Worm (Caenorhabditis elegans) whole organism, late embryonic: ENCODE results near the gene D2023.1.

ENCODE experiments used
- C08G9.2 ChIP-seq: sonication (generic microtip); optimal IDR thresholded peaks from 2 replicates; lab custom pipeline; 2016; ENCODE audit warnings: mild to moderate bottlenecking, missing genetic modification characterization, moderate library complexity, missing compliant biosample characterization
- T23F11.4 ChIP-seq: fragments of 200-800 bp; sonication (Bioruptor generic); optimal IDR thresholded peaks from 2 replicates; lab custom pipeline; 2018; ENCODE audit warnings: mild to moderate bottlenecking, missing genetic modification characterization, missing compliant biosample characterization
- Y22D7AL.16 ChIP-seq: sonication (generic microtip); optimal IDR thresholded peaks from 2 replicates; lab custom pipeline; 2016; ENCODE audit warnings: missing genetic modification characterization, missing compliant biosample characterization
- ceh-24 ChIP-seq: sonication (generic microtip); optimal IDR thresholded peaks from 2 replicates; lab custom pipeline; 2016; ENCODE audit warnings: mild to moderate bottlenecking, missing genetic modification characterization, missing compliant biosample characterization
- ceh-48 ChIP-seq: sonication (generic microtip); optimal IDR thresholded peaks from 2 replicates; lab custom pipeline; 2016; ENCODE audit warnings: missing genetic modification characterization, inconsistent platforms, missing compliant biosample characterization
- ceh-6 ChIP-seq: fragments of 200-800 bp; sonication (Bioruptor generic); optimal IDR thresholded peaks from 2 replicates; lab custom pipeline; 2018; ENCODE audit warnings: mild to moderate bottlenecking, missing genetic modification characterization, missing compliant biosample characterization
- ceh-9 ChIP-seq: sonication (generic microtip); optimal IDR thresholded peaks from 2 replicates; lab custom pipeline; 2016; ENCODE audit warnings: mild to moderate bottlenecking, missing genetic modification characterization, inconsistent platforms, missing compliant biosample characterization
- che-1 ChIP-seq: sonication (generic microtip); optimal IDR thresholded peaks from 2 replicates; lab custom pipeline; 2016; ENCODE audit warnings: mild to moderate bottlenecking, missing genetic modification characterization, missing compliant biosample characterization
- dve-1 ChIP-seq: sonication (generic microtip); optimal IDR thresholded peaks from 2 replicates; lab custom pipeline; 2017; ENCODE audit warnings: antibody characterized with exemption, mild to moderate bottlenecking, missing genetic modification characterization, missing compliant biosample characterization
- elt-2 ChIP-seq: sonication (generic microtip); optimal IDR thresholded peaks from 2 replicates; lab custom pipeline; 2016; ENCODE audit warnings: missing genetic modification reagents, missing genetic modification characterization, missing compliant biosample characterization
- elt-4 ChIP-seq: sonication (generic microtip); optimal IDR thresholded peaks from 2 replicates; lab custom pipeline; 2016; ENCODE audit warnings: missing genetic modification characterization, missing compliant biosample characterization
- fax-1 ChIP-seq: sonication (generic microtip); optimal IDR thresholded peaks from 2 replicates; lab custom pipeline; 2016; ENCODE audit warnings: missing genotype, missing genetic modification characterization, missing compliant biosample characterization
- fkh-10 ChIP-seq: fragments of 150-350 bp; optimal IDR thresholded peaks from 2 replicates; lab custom pipeline; 2014; ENCODE audit warnings: missing biosample characterization, missing genetic modification reagents, missing genetic modification characterization
- fkh-6 ChIP-seq: sonication (generic microtip); optimal IDR thresholded peaks from 2 replicates; lab custom pipeline; 2016; ENCODE audit warnings: missing genetic modification characterization, missing compliant biosample characterization
- hlh-13 ChIP-seq: fragments of 200-800 bp; sonication (Bioruptor generic); optimal IDR thresholded peaks from 2 replicates; lab custom pipeline; 2018; ENCODE audit warnings: mild to moderate bottlenecking, missing genetic modification characterization, missing compliant biosample characterization
- hlh-8 ChIP-seq: sonication (generic microtip); optimal IDR thresholded peaks from 2 replicates; lab custom pipeline; 2016; ENCODE audit warnings: missing genotype, missing genetic modification characterization, missing compliant biosample characterization
- nfya-1 ChIP-seq: sonication (generic microtip); optimal IDR thresholded peaks from 2 replicates; lab custom pipeline; 2017; ENCODE audit warnings: missing genetic modification characterization, mild to moderate bottlenecking, missing compliant biosample characterization, antibody characterized with exemption, moderate library complexity
- npax-4 ChIP-seq: sonication (generic microtip); optimal IDR thresholded peaks from 2 replicates; lab custom pipeline; 2016; ENCODE audit warnings: missing genetic modification characterization, missing compliant biosample characterization
- pag-3 ChIP-seq: sonication (generic microtip); optimal IDR thresholded peaks from 2 replicates; lab custom pipeline; 2016; ENCODE audit warnings: missing compliant biosample characterization, missing genetic modification characterization, borderline replicate concordance
- pha-2 ChIP-seq: sonication (generic microtip); optimal IDR thresholded peaks from 2 replicates; lab custom pipeline; 2017; ENCODE audit warnings: mild to moderate bottlenecking, missing genetic modification characterization, missing compliant biosample characterization
- pha-4 ChIP-seq: fragments of 150-350 bp; optimal IDR thresholded peaks from 2 replicates; lab custom pipeline; 2018; ENCODE audit warnings: missing biosample characterization, missing genetic modification reagents, missing genetic modification characterization
- pros-1 ChIP-seq: fragments of 150-350 bp; optimal IDR thresholded peaks from 2 replicates; lab custom pipeline; 2014; ENCODE audit warnings: missing biosample characterization, missing genetic modification reagents, missing genetic modification characterization
- sdc-2 ChIP-seq: sonication (generic microtip); optimal IDR thresholded peaks from 2 replicates; lab custom pipeline; 2016; ENCODE audit warnings: missing genotype, missing genetic modification characterization, missing compliant biosample characterization
- syd-9 ChIP-seq: sonication (generic microtip); optimal IDR thresholded peaks from 2 replicates; lab custom pipeline; 2016; ENCODE audit warnings: mild to moderate bottlenecking, missing genetic modification characterization, moderate library complexity, missing compliant biosample characterization
- tbx-2 ChIP-seq: sonication (generic microtip); optimal IDR thresholded peaks from 2 replicates; lab custom pipeline; 2016; ENCODE audit warnings: missing genetic modification characterization, missing compliant biosample characterization
- unc-3 ChIP-seq, 2 experiments: fragments of 200-800 bp in 1 of 2; sonication (Bioruptor generic) in 1 of 2; sonication (generic microtip) in 1 of 2; conservative IDR thresholded peaks in 1 of 2; optimal IDR thresholded peaks in 1 of 2; 2 replicates each; pipeline versions ENCODE4 v1.3.6 to Lab custom; 2016 to 2022; ENCODE audit warnings: missing compliant biosample characterization in 2 of 2, missing genetic modification characterization in 2 of 2, missing genetic modification reagents in 1 of 2
- unc-42 ChIP-seq: sonication (generic microtip); optimal IDR thresholded peaks from 2 replicates; lab custom pipeline; 2016; ENCODE audit warnings: missing genotype, missing genetic modification characterization, missing compliant biosample characterization
- unc-55 ChIP-seq: sonication (generic microtip); optimal IDR thresholded peaks from 2 replicates; lab custom pipeline; 2017; ENCODE audit warnings: missing biosample characterization, missing genetic modification reagents, missing genetic modification characterization

D2023.1 gene

ce11 chrV:11817263-11817726 is 27.9 kb downstream of the D2023.1 start:
- TF ChIP-seq unc-3 (GFP tag; conservative IDR thresholded peaks at IDR 0.05; lab: Robert Waterston, UW): no peak
- no peak for TF ChIP-seq unc-3 (tag; optimal IDR thresholded peaks at IDR 0.05; lab: Kevin White, UChicago)
- TF ChIP-seq che-1 (tag; lab: Kevin White, UChicago): no peak
- TF ChIP-seq npax-4 (tag; lab: Kevin White, UChicago): no peak
- no peak for TF ChIP-seq dve-1 (tag; lab: Kevin White, UChicago)
- TF ChIP-seq T23F11.4: no peak
- TF ChIP-seq fkh-6: no peak
- TF ChIP-seq fkh-10 (GFP tag; lab: Kevin White, UChicago): no peak
- no peak for TF ChIP-seq unc-42
- TF ChIP-seq, all 69 proteins: peak for 0

ce11 chrV:11818064-11818463 is 28.7 kb downstream of the D2023.1 start:
- no peak for TF ChIP-seq ceh-6
- TF ChIP-seq tbx-2 (tag; lab: Kevin White, UChicago): no peak
- TF ChIP-seq fax-1 (tag; lab: Kevin White, UChicago): no peak

- TF ChIP-seq sdc-2 (tag; lab: Kevin White, UChicago) (no peak), ceh-9 (tag; lab: Kevin White, UChicago) (no peak), ceh-24 (tag; lab: Kevin White, UChicago) (no peak), hlh-8 (tag; lab: Kevin White, UChicago) (no peak)
Measured at ce11 chrV:11818786-11819185, 29.4 kb downstream of the D2023.1 start.

- no peak for TF ChIP-seq npax-4 (tag; lab: Kevin White, UChicago)
- TF ChIP-seq ceh-9 (tag; lab: Kevin White, UChicago): no peak
- TF ChIP-seq elt-4 (tag; lab: Kevin White, UChicago): no peak
- TF ChIP-seq Y22D7AL.16: no peak
- no peak for TF ChIP-seq fkh-6
- no peak for TF ChIP-seq unc-3 (GFP tag; conservative IDR thresholded peaks at IDR 0.05; lab: Robert Waterston, UW)
- TF ChIP-seq unc-3 (tag; optimal IDR thresholded peaks at IDR 0.05; lab: Kevin White, UChicago): no peak
- TF ChIP-seq unc-55: no peak
Measured at ce11 chrV:11819451-11819850, 30.1 kb downstream of the D2023.1 start.

- TF ChIP-seq pros-1 (tag; lab: Kevin White, UChicago) (no peak), nfya-1 (tag; lab: Kevin White, UChicago) (no peak), elt-2 (tag; lab: Kevin White, UChicago) (peak; percentile 34)
Measured at ce11 chrV:11820551-11820950, 31.2 kb downstream of the D2023.1 start.

- no peak for TF ChIP-seq syd-9 (tag; lab: Kevin White, UChicago)
- no peak for TF ChIP-seq pag-3 (tag; lab: Kevin White, UChicago)
- TF ChIP-seq hlh-13 (GFP tag; lab: Kevin White, UChicago): no peak
- TF ChIP-seq pha-4 (tag; lab: Kevin White, UChicago): no peak
- no peak for TF ChIP-seq C08G9.2 (tag; lab: Kevin White, UChicago)
- TF ChIP-seq pha-2 (tag; lab: Kevin White, UChicago): no peak
- TF ChIP-seq elt-4 (tag; lab: Kevin White, UChicago): no peak
- TF ChIP-seq fkh-10 (GFP tag; lab: Kevin White, UChicago): no peak
- TF ChIP-seq ceh-24 (tag; lab: Kevin White, UChicago): no peak
- TF ChIP-seq Y22D7AL.16: no peak
- no peak for TF ChIP-seq ceh-48 (tag; lab: Kevin White, UChicago)
Measured at ce11 chrV:11822461-11822939, 33.1 kb downstream of the D2023.1 start, which contains the start of gene pyc-1. pyc-1 (minus strand) TSS chrV:11822529.
